Worm (Caenorhabditis elegans): Measurements from ENCODE around the gene nhr-172.

- TF ChIP-seq nhr-28 (tag; optimal IDR thresholded peaks at IDR 0.05) (no peak), pqm-1 (tag; optimal IDR thresholded peaks at IDR 0.05) (no peak), skn-1 (tag; optimal IDR thresholded peaks at IDR 0.05) (no peak), zag-1 (tag; optimal IDR thresholded peaks at IDR 0.05) (no peak), elt-3 (tag; optimal IDR thresholded peaks at IDR 0.05) (no peak), pha-4 (tag; optimal IDR thresholded peaks at IDR 0.05) (no peak), aly-2 (tag; optimal IDR thresholded peaks at IDR 0.05) (no peak), nhr-76 (tag; optimal IDR thresholded peaks at IDR 0.05) (no peak), unc-39 (tag; optimal IDR thresholded peaks at IDR 0.05) (no peak), nhr-25 (tag; optimal IDR thresholded peaks at IDR 0.05) (no peak), ceh-82 (tag; optimal IDR thresholded peaks at IDR 0.05) (no peak), ceh-16 (tag; optimal IDR thresholded peaks at IDR 0.05) (no peak), ama-1 (optimal IDR thresholded peaks at IDR 0.05) (no peak)
These were observed 11.3 kb downstream of the nhr-172 start, which contains the start of gene srb-19 for ce11 chrV:7520077-7520476.
